Fruit fly (Drosophila melanogaster) whole organism, embryonic: ENCODE measurements around the gene CG42553.

Experiments
- Asciz ChIP-seq: fragments of 200-800 bp; sonication (Bioruptor generic); optimal IDR thresholded peaks from 2 replicates; lab custom pipeline; 2017; ENCODE audit warnings: missing biosample characterization, mild to moderate bottlenecking, missing genetic modification characterization, missing genetic modification reagents
- Atf3 ChIP-seq: fragments of 200-800 bp; sonication (Bioruptor generic); optimal IDR thresholded peaks from 3 replicates; lab custom pipeline; 2016; ENCODE audit warnings: missing biosample characterization, missing genetic modification characterization
- CG10431 ChIP-seq: fragments of 200-800 bp; sonication (Bioruptor generic); optimal IDR thresholded peaks from 3 replicates; lab custom pipeline; 2018; ENCODE audit warnings: missing biosample characterization, mild to moderate bottlenecking, missing genetic modification characterization
- CG11456 ChIP-seq: fragments of 200-800 bp; sonication (Bioruptor generic); IDR thresholded peaks from 3 replicates; pipeline ENCODE4 v1.3.6; 2022; ENCODE audit warnings: missing biosample characterization, missing genetic modification characterization
- CG1233 ChIP-seq: fragments of 200-800 bp; sonication (Bioruptor generic); optimal IDR thresholded peaks from 4 replicates; lab custom pipeline; 2018; ENCODE audit warnings: missing biosample characterization, mild to moderate bottlenecking, missing genetic modification characterization
- CG13287 ChIP-seq: fragments of 200-800 bp; sonication (Bioruptor generic); IDR thresholded peaks from 2 replicates; pipeline ENCODE4 v1.3.6; 2022; ENCODE audit warnings: missing biosample characterization, missing genetic modification characterization; ENCODE audit not compliant: partially characterized antibody
- CG14441 ChIP-seq: fragments of 200-800 bp; sonication (Bioruptor generic); IDR thresholded peaks from 2 replicates; pipeline ENCODE4 v1.3.6; 2022; ENCODE audit warnings: missing biosample characterization, missing genetic modification characterization
- CG15073 ChIP-seq: fragments of 200-800 bp; sonication (Bioruptor generic); optimal IDR thresholded peaks from 2 replicates; lab custom pipeline; 2016; ENCODE audit warnings: missing biosample characterization, missing genetic modification characterization
- CG15479 ChIP-seq: fragments of 200-800 bp; sonication (Bioruptor generic); optimal IDR thresholded peaks from 3 replicates; lab custom pipeline; 2019; ENCODE audit warnings: missing biosample characterization, mild to moderate bottlenecking, missing genetic modification characterization, moderate library complexity
- CG17385 ChIP-seq: fragments of 200-800 bp; sonication (Bioruptor generic); optimal IDR thresholded peaks from 3 replicates; lab custom pipeline; 2018; ENCODE audit warnings: missing biosample characterization, mild to moderate bottlenecking, missing genetic modification characterization
- CG18764 ChIP-seq: fragments of 200-800 bp; sonication (Bioruptor generic); optimal IDR thresholded peaks from 3 replicates; lab custom pipeline; 2016; ENCODE audit warnings: missing biosample characterization, missing genetic modification characterization
- CG2120 ChIP-seq: fragments of 200-800 bp; sonication (Bioruptor generic); optimal IDR thresholded peaks from 3 replicates; lab custom pipeline; 2016; ENCODE audit warnings: missing biosample characterization, missing genetic modification characterization
- CG3065 ChIP-seq: fragments of 200-800 bp; sonication (Bioruptor generic); optimal IDR thresholded peaks from 2 replicates; lab custom pipeline; 2016; ENCODE audit warnings: missing biosample characterization, missing genetic modification characterization
- CG31388 ChIP-seq: fragments of 200-800 bp; sonication (Bioruptor generic); optimal IDR thresholded peaks from 2 replicates; lab custom pipeline; 2016; ENCODE audit warnings: missing biosample characterization, missing genetic modification characterization
- CG42726 ChIP-seq: fragments of 200-800 bp; sonication (Bioruptor generic); IDR thresholded peaks from 2 replicates; pipeline ENCODE4 v1.3.6; 2022; ENCODE audit warnings: missing biosample characterization, missing genetic modification characterization; ENCODE audit not compliant: partially characterized antibody
- CG4404 ChIP-seq: fragments of 200-800 bp; sonication (Bioruptor generic); IDR thresholded peaks from 2 replicates; pipeline ENCODE4 v1.3.6; 2022; ENCODE audit warnings: missing biosample characterization, missing genetic modification characterization
- CG6689 ChIP-seq: fragments of 200-800 bp; sonication (Bioruptor generic); IDR thresholded peaks from 2 replicates; pipeline ENCODE4 v1.3.6; 2022; ENCODE audit warnings: missing biosample characterization, missing genetic modification characterization
- CG7928 ChIP-seq: fragments of 200-800 bp; sonication (Bioruptor generic); optimal IDR thresholded peaks from 2 replicates; lab custom pipeline; 2017; ENCODE audit warnings: missing biosample characterization, mild to moderate bottlenecking, missing genetic modification characterization
- CG8388 ChIP-seq: fragments of 200-800 bp; sonication (Bioruptor generic); optimal IDR thresholded peaks from 2 replicates; lab custom pipeline; 2019; ENCODE audit warnings: missing biosample characterization, mild to moderate bottlenecking, missing genetic modification characterization, moderate library complexity
- Dbx ChIP-seq: fragments of 200-800 bp; sonication (Bioruptor generic); IDR thresholded peaks from 3 replicates; pipeline ENCODE4 v1.3.6; 2022; ENCODE audit warnings: missing biosample characterization, missing genetic modification characterization
- Dfd ChIP-seq, 2 experiments: fragments of >200 bp; optimal IDR thresholded peaks; 2 replicates each; lab custom pipeline; 2017; ENCODE audit warnings: missing biosample characterization in 2 of 2, missing genetic modification characterization in 2 of 2
- Dip3 ChIP-seq: fragments of 200-800 bp; sonication (Bioruptor generic); optimal IDR thresholded peaks from 3 replicates; lab custom pipeline; 2016; ENCODE audit warnings: missing biosample characterization, missing genetic modification characterization
- ERR ChIP-seq: fragments of 200-800 bp; sonication (Bioruptor generic); optimal IDR thresholded peaks from 2 replicates; lab custom pipeline; 2016; ENCODE audit warnings: missing biosample characterization, missing genetic modification characterization
- Ets65A ChIP-seq: fragments of 200-800 bp; sonication (Bioruptor generic); peaks from one replicate; lab custom pipeline; 2016; ENCODE audit warnings: missing biosample characterization, missing genetic modification characterization
- HLH3B ChIP-seq: fragments of 200-800 bp; sonication (Bioruptor generic); IDR thresholded peaks from 2 replicates; pipeline ENCODE4 v1.3.6; 2022; ENCODE audit warnings: missing biosample characterization, missing genetic modification characterization
- HLH4C ChIP-seq: fragments of 200-800 bp; sonication (Bioruptor generic); IDR thresholded peaks from 3 replicates; pipeline ENCODE4 v1.3.6; 2022; ENCODE audit warnings: missing biosample characterization, missing genetic modification characterization; ENCODE audit not compliant: partially characterized antibody
- Hand ChIP-seq: fragments of 200-800 bp; sonication (Bioruptor generic); optimal IDR thresholded peaks from 2 replicates; lab custom pipeline; 2017; ENCODE audit warnings: mild to moderate bottlenecking, missing biosample characterization, missing genetic modification reagents, missing genetic modification characterization
- Oaz ChIP-seq: fragments of 200-800 bp; sonication (Bioruptor generic); IDR thresholded peaks from 2 replicates; pipeline ENCODE4 v1.3.6; 2022; ENCODE audit warnings: missing biosample characterization, missing genetic modification characterization
- Pdp1 ChIP-seq, 2 experiments: fragments of 200-800 bp; sonication (Bioruptor generic); optimal IDR thresholded peaks; 3 replicates each; lab custom pipeline; 2016; ENCODE audit warnings: missing biosample characterization in 2 of 2, missing genetic modification characterization in 2 of 2, mild to moderate bottlenecking in 1 of 2, moderate library complexity in 1 of 2
- Sin3A ChIP-seq: fragments of >200 bp; optimal IDR thresholded peaks from 2 replicates; lab custom pipeline; 2018
- Sox102F ChIP-seq: fragments of 200-800 bp; sonication (Bioruptor generic); optimal IDR thresholded peaks from 2 replicates; lab custom pipeline; 2018; ENCODE audit warnings: missing biosample characterization, mild to moderate bottlenecking, missing genetic modification characterization, moderate library complexity
- abd-A ChIP-seq: fragments of 200-800 bp; sonication (Bioruptor generic); optimal IDR thresholded peaks from 3 replicates; lab custom pipeline; 2019; ENCODE audit warnings: missing biosample characterization, mild to moderate bottlenecking, missing genetic modification characterization, moderate library complexity
- bbx ChIP-seq: fragments of 200-800 bp; sonication (Bioruptor generic); IDR thresholded peaks from 2 replicates; pipeline ENCODE4 v1.3.6; 2022; ENCODE audit warnings: missing biosample characterization, missing genetic modification characterization; ENCODE audit not compliant: partially characterized antibody
- bsh ChIP-seq, 2 experiments: fragments of 200-800 bp; sonication (Bioruptor generic); optimal IDR thresholded peaks; 2 replicates each; lab custom pipeline; 2017 to 2018; ENCODE audit warnings: mild to moderate bottlenecking in 2 of 2, missing biosample characterization in 2 of 2, missing genetic modification characterization in 2 of 2, moderate library complexity in 1 of 2
- cg ChIP-seq: fragments of 200-800 bp; sonication (Bioruptor generic); optimal IDR thresholded peaks from 3 replicates; lab custom pipeline; 2019; ENCODE audit warnings: missing biosample characterization, mild to moderate bottlenecking, missing genetic modification characterization, moderate library complexity
- croc ChIP-seq: fragments of 200-800 bp; sonication (Bioruptor generic); conservative IDR thresholded peaks from 3 replicates; pipeline ENCODE4 v1.3.6; 2022; ENCODE audit warnings: missing biosample characterization, missing genetic modification characterization
- da ChIP-seq: fragments of 200-800 bp; sonication (Bioruptor generic); optimal IDR thresholded peaks from 2 replicates; lab custom pipeline; 2016; ENCODE audit warnings: missing biosample characterization, missing genetic modification characterization
- ewg ChIP-seq: fragments of 200-800 bp; sonication (Bioruptor generic); optimal IDR thresholded peaks from 3 replicates; lab custom pipeline; 2017; ENCODE audit warnings: mild to moderate bottlenecking, missing biosample characterization, missing genetic modification reagents, missing genetic modification characterization
- grn ChIP-seq: fragments of 200-800 bp; sonication (Bioruptor generic); optimal IDR thresholded peaks from 3 replicates; lab custom pipeline; 2017; ENCODE audit warnings: missing biosample characterization, missing genetic modification characterization
- ind ChIP-seq: fragments of 200-800 bp; sonication (Bioruptor generic); optimal IDR thresholded peaks from 3 replicates; lab custom pipeline; 2016; ENCODE audit warnings: missing biosample characterization, missing genetic modification characterization
- lov ChIP-seq, 2 experiments: fragments of 200-800 bp in 1 of 2; fragments of >200 bp in 1 of 2; sonication (Bioruptor generic) in 1 of 2; IDR thresholded peaks in 1 of 2; optimal IDR thresholded peaks in 1 of 2; 2 replicates in 1 of 2; 3 replicates in 1 of 2; pipeline versions ENCODE4 v1.3.6 to Lab custom; 2017 to 2022; ENCODE audit warnings: missing biosample characterization in 1 of 2, missing genetic modification characterization in 1 of 2
- mam ChIP-seq: fragments of 200-800 bp; sonication (Bioruptor generic); optimal IDR thresholded peaks from 3 replicates; lab custom pipeline; 2016; ENCODE audit warnings: missing biosample characterization, missing genetic modification characterization
- nau ChIP-seq: fragments of 200-800 bp; sonication (Bioruptor generic); optimal IDR thresholded peaks from 3 replicates; lab custom pipeline; 2017; ENCODE audit warnings: missing biosample characterization, mild to moderate bottlenecking, missing genetic modification characterization, missing genetic modification reagents
- row ChIP-seq: fragments of 200-800 bp; sonication (Bioruptor generic); IDR thresholded peaks from 3 replicates; pipeline ENCODE4 v1.3.6; 2022; ENCODE audit warnings: missing biosample characterization, missing genetic modification characterization
- slbo ChIP-seq: fragments of 200-800 bp; sonication (Bioruptor generic); IDR thresholded peaks from 2 replicates; pipeline ENCODE4 v1.3.6; 2022; ENCODE audit warnings: missing biosample characterization, missing genetic modification characterization
- unc-4 ChIP-seq: fragments of 200-800 bp; sonication (Bioruptor generic); IDR thresholded peaks from 2 replicates; pipeline ENCODE4 v1.3.6; 2022; ENCODE audit warnings: missing biosample characterization, missing genetic modification characterization; ENCODE audit not compliant: partially characterized antibody
- z ChIP-seq: fragments of 200-800 bp; sonication (Bioruptor generic); IDR thresholded peaks from 3 replicates; pipeline ENCODE4 v1.3.6; 2022; ENCODE audit warnings: missing biosample characterization, missing genetic modification characterization
- zen2 ChIP-seq: fragments of 200-800 bp; sonication (Bioruptor generic); IDR thresholded peaks from 3 replicates; pipeline ENCODE4 v1.3.6; 2022; ENCODE audit warnings: missing biosample characterization, missing genetic modification characterization; ENCODE audit not compliant: partially characterized antibody

The CG42553 gene

DNA sequence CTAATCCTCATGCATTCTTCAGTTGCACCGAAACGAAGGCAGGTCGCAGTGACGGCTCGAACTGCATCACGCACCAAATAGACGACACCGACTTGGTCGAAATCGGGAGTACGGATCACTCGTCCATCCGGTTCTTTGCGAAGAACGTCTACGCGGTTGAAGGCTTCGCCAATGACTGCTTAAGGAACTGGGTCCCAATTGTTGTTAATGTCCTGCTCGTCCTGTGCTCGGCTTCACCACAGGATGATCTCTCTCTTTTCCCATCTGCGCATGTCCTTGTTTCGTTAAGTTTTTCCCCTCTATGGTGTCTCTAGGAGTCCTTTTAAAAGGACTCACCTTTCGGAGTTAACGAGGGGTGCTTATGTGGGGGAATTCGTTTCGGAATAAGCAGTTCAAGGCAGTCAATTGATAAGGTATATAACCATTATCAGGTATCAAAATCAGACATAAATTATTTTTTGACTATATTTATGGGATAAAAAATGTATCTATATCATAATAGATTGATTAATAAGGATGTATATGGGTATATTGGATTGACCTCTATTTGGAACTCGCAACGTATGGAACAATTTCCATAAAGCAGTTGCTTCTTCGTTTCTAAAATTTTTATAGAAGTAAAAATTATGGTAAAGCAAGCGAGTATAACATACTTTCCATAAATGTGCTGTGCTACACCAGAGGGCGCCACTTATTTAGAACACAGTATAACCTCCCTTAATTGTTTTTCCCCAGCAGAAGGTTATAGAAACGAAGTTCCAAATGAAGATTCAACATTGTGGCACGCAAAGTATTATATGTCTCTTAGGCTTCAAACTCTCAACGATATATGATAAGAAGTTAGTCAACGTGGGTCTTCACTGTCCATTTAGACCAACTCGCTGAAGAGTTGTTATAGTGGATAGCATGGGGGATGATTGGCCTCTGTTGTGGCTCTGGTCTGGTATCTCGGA is 23.4 kb downstream of the CG42553 start, which contains the start of gene dpr20 (continued):
- no peak for TF ChIP-seq zen2
- peak; percentile 92 for TF ChIP-seq Dbx
- no peak for TF ChIP-seq bbx
- TF ChIP-seq Dip3: peak; percentile 72
- TF ChIP-seq lov (optimal IDR thresholded peaks at IDR 0.05; lab: Kevin White, UChicago): no peak
- peak; percentile 75; the same call in 2 of the 3 replicates for TF ChIP-seq lov (GFP tag; IDR thresholded peaks at IDR 0.05; lab: Robert Waterston, UW)
- TF ChIP-seq ind (GFP tag; lab: Kevin White, UChicago): peak; percentile 89
- TF ChIP-seq CG10431 (GFP tag; lab: Kevin White, UChicago): no peak
- peak; percentile 49 for TF ChIP-seq Atf3
- TF ChIP-seq CG2120 (GFP tag; lab: Kevin White, UChicago): peak; percentile 91
- peak; percentile 95 for TF ChIP-seq CG11456 (GFP tag; lab: Robert Waterston, UW)
- TF ChIP-seq CG15073 (GFP tag; lab: Kevin White, UChicago): no peak
- peak; percentile 96 for TF ChIP-seq Ets65A (GFP tag; lab: Kevin White, UChicago)
- peak; percentile 48 for TF ChIP-seq CG7928 (GFP tag; lab: Kevin White, UChicago)
- TF ChIP-seq CG15479 (GFP tag; lab: Kevin White, UChicago): no peak
- TF ChIP-seq CG6689 (GFP tag; lab: Robert Waterston, UW): peak; percentile 73
- peak; percentile 87 for TF ChIP-seq CG14441
- peak; percentile 56 for TF ChIP-seq ERR
- TF ChIP-seq bsh (GFP tag; optimal IDR thresholded peaks at IDR 0.05; lab: Kevin White, UChicago): peak; percentile 8 to 74
- TF ChIP-seq abd-A (tag; lab: Kevin White, UChicago): no peak
- no peak for TF ChIP-seq da
- peak; percentile 55 for TF ChIP-seq ewg (GFP tag; lab: Kevin White, UChicago)
- peak; percentile 92 for TF ChIP-seq mam (GFP tag; lab: Kevin White, UChicago)
- no peak for TF ChIP-seq CG13287 (GFP tag; lab: Robert Waterston, UW)
- peak; percentile 88 for TF ChIP-seq HLH3B (GFP tag; lab: Robert Waterston, UW)
- TF ChIP-seq Sin3A: no peak
- TF ChIP-seq Asciz (GFP tag; lab: Kevin White, UChicago): peak; percentile 10
- no peak for TF ChIP-seq CG42726 (GFP tag; lab: Robert Waterston, UW)
- peak; percentile 93 for TF ChIP-seq row (GFP tag; lab: Robert Waterston, UW)
- TF ChIP-seq cg (GFP tag; lab: Kevin White, UChicago): no peak
- peak; percentile 74 for TF ChIP-seq Sox102F (GFP tag; lab: Kevin White, UChicago)
- no peak for TF ChIP-seq z
- TF ChIP-seq CG8388 (GFP tag; lab: Kevin White, UChicago): peak; percentile 41
- TF ChIP-seq Pdp1 (GFP tag; optimal IDR thresholded peaks at IDR 0.05; lab: Kevin White, UChicago): peak; percentile 68 to 77
- no peak for TF ChIP-seq CG31388 (GFP tag; lab: Kevin White, UChicago)
- TF ChIP-seq CG3065 (GFP tag; lab: Kevin White, UChicago): no peak
- TF ChIP-seq CG1233: peak; percentile 34
- peak; percentile 32 for TF ChIP-seq CG18764 (GFP tag; lab: Kevin White, UChicago)
- peak; percentile 95 for TF ChIP-seq slbo
- TF ChIP-seq grn (GFP tag; lab: Kevin White, UChicago): no peak
- TF ChIP-seq nau: no peak
- TF ChIP-seq CG4404 (GFP tag; lab: Robert Waterston, UW): peak; percentile 57; the same call in 1 of the 2 replicates
- peak; percentile 74 for TF ChIP-seq Oaz
- TF ChIP-seq unc-4: no peak
- peak; percentile 48; the same call in 2 of the 3 replicates for TF ChIP-seq croc (GFP tag; lab: Robert Waterston, UW)
- TF ChIP-seq Hand: peak; percentile 63
- no peak for TF ChIP-seq Dfd (GFP tag; optimal IDR thresholded peaks at IDR 0.05; lab: Kevin White, UChicago)
- no peak for TF ChIP-seq HLH4C
- peak; percentile 67 for TF ChIP-seq CG17385 (GFP tag; lab: Kevin White, UChicago)
